Worm (Caenorhabditis elegans) whole organism, L1 larva: Measurements from ENCODE around the gene F07C3.2.

Experiments used
- ama-1 ChIP-seq: fragments of 150-350 bp; optimal IDR thresholded peaks from 2 replicates; lab custom pipeline; 2014
- dpl-1 ChIP-seq, 3 experiments: fragments of 150-350 bp in 2 of 3; sonication (generic microtip) in 1 of 3; optimal IDR thresholded peaks; 2 replicates each; lab custom pipeline; 2014 to 2017; ENCODE audit warnings: missing biosample characterization in 3 of 3, missing genetic modification characterization in 3 of 3, missing genetic modification reagents in 3 of 3
- jun-1 ChIP-seq: fragments of 150-350 bp; optimal IDR thresholded peaks from 2 replicates; lab custom pipeline; 2014; ENCODE audit warnings: missing biosample characterization, missing genetic modification reagents, missing genetic modification characterization
- lir-3 ChIP-seq: sonication (generic microtip); optimal IDR thresholded peaks from 2 replicates; lab custom pipeline; 2016; ENCODE audit warnings: mild to moderate bottlenecking, missing genetic modification characterization, moderate library complexity, missing compliant biosample characterization; ENCODE audit not compliant: poor library complexity
- nhr-76 ChIP-seq: sonication (generic microtip); optimal IDR thresholded peaks from 2 replicates; lab custom pipeline; 2017; ENCODE audit warnings: missing biosample characterization, missing genetic modification characterization

- TF ChIP-seq nhr-76 (tag; lab: Kevin White, UChicago): no peak
- TF ChIP-seq dpl-1 (GFP tag; optimal IDR thresholded peaks at IDR 0.05; lab: Kevin White, UChicago): no peak
- TF ChIP-seq jun-1: no peak
- no peak for TF ChIP-seq ama-1 (lab: Kevin White, UChicago)
- TF ChIP-seq lir-3 (tag; lab: Kevin White, UChicago): no peak
Measured at ce11 chrV:9198887-9199286, 27.0 kb upstream of the F07C3.2 start, which contains the start of gene str-177.
